Worm (Caenorhabditis elegans): Measurements from ENCODE around the gene C53A5.2.

DNA sequence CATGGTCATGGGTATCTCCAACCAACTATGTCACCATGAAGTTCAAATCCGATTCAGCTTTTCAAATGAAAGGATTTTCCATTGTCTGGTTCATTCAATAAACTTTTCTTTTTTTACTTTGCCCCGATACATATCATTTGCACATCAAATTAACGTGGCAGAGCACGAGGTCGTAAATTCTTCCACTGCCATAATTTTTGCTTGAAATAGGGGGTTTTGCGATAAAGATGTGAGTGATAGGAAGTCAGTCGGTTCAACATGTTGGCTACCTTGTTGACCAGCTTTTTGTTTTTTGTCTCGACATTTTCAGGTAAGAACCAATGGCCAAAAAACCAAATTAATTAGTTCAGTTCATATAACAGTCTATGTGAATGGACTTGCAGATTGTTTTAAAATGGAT lies 46.3 kb downstream of the C53A5.2 start, which contains the start of gene clec-54:
- TF ChIP-seq ref-1 (GFP tag; conservative IDR thresholded peaks at IDR 0.05): no peak
- TF ChIP-seq flt-1 (GFP tag; IDR thresholded peaks at IDR 0.05): no peak
- no peak for TF ChIP-seq tab-1 (GFP tag; IDR thresholded peaks at IDR 0.05)
- TF ChIP-seq ztf-23 (GFP tag; IDR thresholded peaks at IDR 0.05): no peak
- TF ChIP-seq cog-1 (tag; optimal IDR thresholded peaks at IDR 0.05): no peak
- no peak for TF ChIP-seq ztf-29 (GFP tag; IDR thresholded peaks at IDR 0.05)

Data from whole organism, midembryonic.